Fruit fly (Drosophila melanogaster): ENCODE measurements around the gene Smox.

Gene Smox

DNA sequence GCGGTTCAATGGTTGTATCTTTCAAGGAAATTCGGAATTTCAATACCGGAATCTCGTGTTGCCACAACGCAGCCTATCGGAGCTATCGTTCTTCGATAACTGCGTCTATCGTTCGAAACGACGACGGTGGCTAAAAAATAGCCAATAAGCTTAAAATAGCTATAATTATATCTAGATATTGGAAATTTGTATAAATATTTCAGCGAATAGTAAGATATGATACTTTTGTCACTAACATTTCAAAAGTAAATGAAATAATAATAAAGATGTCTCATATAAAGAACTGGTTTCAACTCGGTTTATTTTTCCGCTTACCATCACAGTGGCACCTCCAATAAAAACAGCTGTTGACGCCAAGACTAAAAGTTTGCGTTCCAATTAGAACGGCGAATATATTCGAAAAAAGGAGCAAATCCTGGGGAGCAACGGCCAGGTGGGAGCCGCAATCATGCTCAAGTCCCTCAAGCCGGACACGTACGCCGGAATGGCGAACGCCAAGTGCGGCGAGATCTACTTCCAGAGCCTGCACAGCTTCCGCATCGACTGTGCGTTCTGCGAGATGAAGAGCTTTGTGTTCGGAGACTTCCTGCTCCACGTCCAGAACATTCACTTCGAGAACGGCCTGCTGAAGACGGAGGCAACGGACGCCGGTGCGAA is 3.5 kb upstream of the Smox start, which contains the start of the genes alpha-PheRS and CG2129:
TSS of gene alpha-PheRS (minus strand) at position 102 of the 657 bp plus-strand sequence.
TSS of gene CG2129 (plus strand) at position 339 of the 657 bp plus-strand sequence.
- TF ChIP-seq CG6276 (GFP tag; optimal IDR thresholded peaks at IDR 0.05) = no peak
- no peak for TF ChIP-seq CG8119 (GFP tag; IDR thresholded peaks at IDR 0.05)
- TF ChIP-seq CG6792 (GFP tag; optimal IDR thresholded peaks at IDR 0.05) = no peak
- TF ChIP-seq pdm3 (GFP tag; optimal IDR thresholded peaks at IDR 0.05) = no peak
- no peak for TF ChIP-seq CG11294 (GFP tag; IDR thresholded peaks at IDR 0.05)
- peak; percentile 13 for TF ChIP-seq cyc (GFP tag; optimal IDR thresholded peaks at IDR 0.05)
- no peak for TF ChIP-seq CG6163 (GFP tag; IDR thresholded peaks at IDR 0.05)
- peak; percentile 39 for TF ChIP-seq esn (GFP tag; optimal IDR thresholded peaks at IDR 0.05)
- peak; percentile 15 for TF ChIP-seq lz (GFP tag; optimal IDR thresholded peaks at IDR 0.05)
- peak; percentile 39 for TF ChIP-seq CG3032 (tag; optimal IDR thresholded peaks at IDR 0.05)
- peak; percentile 22 for TF ChIP-seq Sox14 (GFP tag; optimal IDR thresholded peaks at IDR 0.05)
- no peak for TF ChIP-seq Sox15 (GFP tag; optimal IDR thresholded peaks at IDR 0.05)
- TF ChIP-seq Eip78C (GFP tag) = peak; percentile 74
- TF ChIP-seq topi (GFP tag; optimal IDR thresholded peaks at IDR 0.05) = peak; percentile 46
- TF ChIP-seq fd85E (GFP tag; optimal IDR thresholded peaks at IDR 0.05) = no peak
- no peak for TF ChIP-seq salr (GFP tag; optimal IDR thresholded peaks at IDR 0.05)
- TF ChIP-seq CG31627 (GFP tag; optimal IDR thresholded peaks at IDR 0.05) = no peak
- TF ChIP-seq acj6 (GFP tag; optimal IDR thresholded peaks at IDR 0.05) = peak; percentile 10

DNA sequence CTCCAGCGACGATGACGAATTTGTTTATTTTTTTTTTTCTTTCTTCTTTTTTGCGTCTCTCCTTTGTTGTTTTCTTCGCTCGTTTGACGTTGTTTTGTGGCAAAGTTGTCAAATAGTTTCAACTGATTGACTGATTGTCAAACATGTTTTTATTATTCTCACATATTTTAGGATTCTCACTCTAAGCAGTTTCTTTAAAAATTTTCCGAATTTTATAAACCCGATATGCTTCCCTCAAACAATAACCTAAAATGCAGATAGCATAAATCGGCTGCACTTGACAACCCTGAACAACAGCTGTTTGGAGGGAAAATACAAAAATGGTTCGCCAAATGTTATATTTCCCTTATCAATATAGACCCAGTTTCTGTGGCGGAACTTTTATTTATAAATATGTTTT is 1.5 kb upstream of the Smox start, which contains the start of gene CG17982:
TSS of gene CG17982 (minus strand) at position 299 of the 400 bp plus-strand sequence.
- peak; percentile 91 for TF ChIP-seq acj6 (GFP tag; optimal IDR thresholded peaks at IDR 0.05)
- peak; percentile 96 for TF ChIP-seq Eip78C (GFP tag)
- TF ChIP-seq Hr38 (GFP tag; optimal IDR thresholded peaks at IDR 0.05) = peak; percentile 24
- no peak for TF ChIP-seq CG4318 (GFP tag; optimal IDR thresholded peaks at IDR 0.05)
- peak; percentile 92 for TF ChIP-seq Hr4 (GFP tag; optimal IDR thresholded peaks at IDR 0.05)
- peak; percentile 92 for TF ChIP-seq CG7368 (GFP tag; optimal IDR thresholded peaks at IDR 0.05)
- no peak for TF ChIP-seq spab (GFP tag; optimal IDR thresholded peaks at IDR 0.05)
- peak; percentile 74 for TF ChIP-seq fd59A (GFP tag; optimal IDR thresholded peaks at IDR 0.05)
- TF ChIP-seq esn (GFP tag; optimal IDR thresholded peaks at IDR 0.05) = peak; percentile 96
- peak; percentile 80 for TF ChIP-seq dac (GFP tag; optimal IDR thresholded peaks at IDR 0.05)
- peak; percentile 77 to 80 for TF ChIP-seq salr (GFP tag; optimal IDR thresholded peaks at IDR 0.05)
- peak; percentile 81 for TF ChIP-seq CG8319 (GFP tag; optimal IDR thresholded peaks at IDR 0.05)
- TF ChIP-seq CG11902 (GFP tag; optimal IDR thresholded peaks at IDR 0.05) = peak; percentile 72
- peak; percentile 96 for TF ChIP-seq Sox14 (GFP tag; optimal IDR thresholded peaks at IDR 0.05)
- peak; percentile 93 for TF ChIP-seq Hr39 (GFP tag; optimal IDR thresholded peaks at IDR 0.05)
- peak; percentile 94 for TF ChIP-seq lz (GFP tag; optimal IDR thresholded peaks at IDR 0.05)
- TF ChIP-seq achi (GFP tag; optimal IDR thresholded peaks at IDR 0.05) = peak; percentile 98
- TF ChIP-seq CG6163 (GFP tag; IDR thresholded peaks at IDR 0.05) = peak; percentile 93
- TF ChIP-seq CG16779 (tag; optimal IDR thresholded peaks at IDR 0.05) = no peak
- TF ChIP-seq Eip93F (GFP tag; optimal IDR thresholded peaks at IDR 0.05) = peak; percentile 90
- peak; percentile 77 for TF ChIP-seq Sox15 (GFP tag; optimal IDR thresholded peaks at IDR 0.05)
- TF ChIP-seq CG1621 (tag; optimal IDR thresholded peaks at IDR 0.05) = peak; percentile 82
- peak; percentile 94 for TF ChIP-seq pdm3 (GFP tag; optimal IDR thresholded peaks at IDR 0.05)
- peak; percentile 89 for TF ChIP-seq CG6792 (GFP tag; optimal IDR thresholded peaks at IDR 0.05)
- TF ChIP-seq CG10631 (GFP tag; optimal IDR thresholded peaks at IDR 0.05) = peak; percentile 90
- peak; percentile 90 for TF ChIP-seq OdsH (GFP tag; optimal IDR thresholded peaks at IDR 0.05)
- TF ChIP-seq CG3919 (GFP tag; optimal IDR thresholded peaks at IDR 0.05) = peak; percentile 94
- TF ChIP-seq CG11762 (GFP tag; optimal IDR thresholded peaks at IDR 0.05; ENCODE audit: insufficient read depth) = peak; percentile 77
- TF ChIP-seq cyc (GFP tag; optimal IDR thresholded peaks at IDR 0.05) = peak; percentile 92
- TF ChIP-seq CG6854 (GFP tag; optimal IDR thresholded peaks at IDR 0.05) = peak; percentile 76
- TF ChIP-seq Sox102F (GFP tag; optimal IDR thresholded peaks at IDR 0.05) = peak; percentile 95
- peak; percentile 90 for TF ChIP-seq eg (GFP tag; IDR thresholded peaks at IDR 0.05)
- peak; percentile 91 for TF ChIP-seq CG10669 (GFP tag; optimal IDR thresholded peaks at IDR 0.05)
- TF ChIP-seq CG31627 (GFP tag; optimal IDR thresholded peaks at IDR 0.05) = peak; percentile 94
- TF ChIP-seq dsx (GFP tag; optimal IDR thresholded peaks at IDR 0.05; ENCODE audit: poor library complexity, severe bottlenecking) = peak; percentile 85
- TF ChIP-seq CG8632 (GFP tag; optimal IDR thresholded peaks at IDR 0.05) = peak; percentile 90
- peak; percentile 81 for TF ChIP-seq Gug (GFP tag; IDR thresholded peaks at IDR 0.05)
- peak; percentile 68 for TF ChIP-seq fd85E (GFP tag; optimal IDR thresholded peaks at IDR 0.05)
- TF ChIP-seq CG32006 (GFP tag; optimal IDR thresholded peaks at IDR 0.05) = peak; percentile 84
- TF ChIP-seq CG8119 (GFP tag; IDR thresholded peaks at IDR 0.05) = peak; percentile 85
- TF ChIP-seq Ets21C (GFP tag; optimal IDR thresholded peaks at IDR 0.05) = peak; percentile 89
- TF ChIP-seq CG3032 (tag; optimal IDR thresholded peaks at IDR 0.05) = peak; percentile 87
- peak; percentile 94 for TF ChIP-seq topi (GFP tag; optimal IDR thresholded peaks at IDR 0.05)
- peak; percentile 95 for TF ChIP-seq Met (GFP tag; optimal IDR thresholded peaks at IDR 0.05)

Measured in whole organism, prepupa.